Worm (Caenorhabditis elegans) whole organism, mixed stage, embryonic: ENCODE measurements around the gene acy-2.
A peak's percentile ranks its signal among the peaks of the same experiment; 100 is the strongest.

Experiments used
- M03D4.4 ChIP-seq: sonication (generic microtip); optimal IDR thresholded peaks from 2 replicates; lab custom pipeline; 2017; ENCODE audit warnings: mild to moderate bottlenecking, missing genetic modification characterization, missing compliant biosample characterization
- bed-3 ChIP-seq: fragments of 200-800 bp; sonication (Bioruptor generic); optimal IDR thresholded peaks from 3 replicates; lab custom pipeline; 2018; ENCODE audit warnings: mild to moderate bottlenecking, missing genetic modification characterization, moderate library complexity, missing compliant biosample characterization
- ceh-39 ChIP-seq: fragments of 150-350 bp; optimal IDR thresholded peaks from 2 replicates; lab custom pipeline; 2014; ENCODE audit warnings: missing biosample characterization, missing genetic modification characterization
- ceh-83 ChIP-seq: fragments of 200-800 bp; sonication (Bioruptor generic); optimal IDR thresholded peaks from 2 replicates; lab custom pipeline; 2018; ENCODE audit warnings: mild to moderate bottlenecking, missing genetic modification characterization, missing compliant biosample characterization
- hlh-1 ChIP-seq: fragments of 150-350 bp; optimal IDR thresholded peaks from 2 replicates; lab custom pipeline; 2014; ENCODE audit warnings: missing biosample characterization, missing genetic modification reagents, missing genetic modification characterization
- mab-5 ChIP-seq: fragments of 150-350 bp; optimal IDR thresholded peaks from 2 replicates; lab custom pipeline; 2014; ENCODE audit warnings: missing biosample characterization, missing genetic modification characterization
- nhr-2 ChIP-seq: fragments of 150-350 bp; optimal IDR thresholded peaks from 2 replicates; lab custom pipeline; 2014; ENCODE audit warnings: missing biosample characterization, missing genetic modification characterization
- nhr-237 ChIP-seq: fragments of 150-350 bp; optimal IDR thresholded peaks from 2 replicates; lab custom pipeline; 2014; ENCODE audit warnings: missing biosample characterization, missing genetic modification characterization
- pha-4 ChIP-seq: fragments of 150-350 bp; optimal IDR thresholded peaks from 2 replicates; lab custom pipeline; 2018; ENCODE audit warnings: missing biosample characterization, missing genetic modification reagents, missing genetic modification characterization
- sptf-1 ChIP-seq: sonication (generic microtip); optimal IDR thresholded peaks from 2 replicates; lab custom pipeline; 2017; ENCODE audit warnings: mild to moderate bottlenecking, missing genetic modification characterization, moderate library complexity, missing compliant biosample characterization
- unc-120 ChIP-seq: sonication (generic microtip); optimal IDR thresholded peaks from 2 replicates; lab custom pipeline; 2017; ENCODE audit warnings: missing genetic modification characterization, missing compliant biosample characterization; ENCODE audit not compliant: poor library complexity, severe bottlenecking
- unc-62 ChIP-seq: fragments of 150-350 bp; optimal IDR thresholded peaks from 2 replicates; lab custom pipeline; 2014; ENCODE audit warnings: missing biosample characterization, missing genetic modification reagents, missing genetic modification characterization
- zip-8 ChIP-seq: fragments of 150-350 bp; optimal IDR thresholded peaks from 2 replicates; lab custom pipeline; 2014; ENCODE audit warnings: missing biosample characterization, missing genetic modification characterization

Gene acy-2

ce11 chrV:6022076-6022475 is 46.3 kb downstream of the acy-2 start:
- peak; percentile 26 for TF ChIP-seq zip-8 (tag; lab: Kevin White, UChicago)
- peak; percentile 28 for TF ChIP-seq nhr-2 (tag; lab: Kevin White, UChicago)
- no peak for TF ChIP-seq mab-5

ce11 chrV:6030559-6030975 is 54.7 kb downstream of the acy-2 start:
- TF ChIP-seq ceh-83 (no peak), unc-62 (GFP tag; lab: Kevin White, UChicago) (peak; percentile 93), unc-120 (peak; percentile 94), ceh-39 (no peak), M03D4.4 (tag; lab: Kevin White, UChicago) (no peak), bed-3 (GFP tag; lab: Kevin White, UChicago) (no peak), hlh-1 (peak; percentile 48), sptf-1 (peak; percentile 37), pha-4 (tag; lab: Kevin White, UChicago) (no peak), nhr-237 (tag; lab: Kevin White, UChicago) (no peak)
